Fruit fly (Drosophila melanogaster) whole organism, prepupa: ENCODE results near the gene CG14042.
A peak's percentile ranks its signal among the peaks of the same experiment; 100 is the strongest.

Experiments
- Blimp-1 ChIP-seq: fragments of 200-800 bp; sonication (Bioruptor generic); optimal IDR thresholded peaks from 3 replicates; lab custom pipeline; 2017; ENCODE audit warnings: missing biosample characterization, missing genetic modification characterization, mild to moderate bottlenecking, moderate library complexity, missing genetic modification reagents
- CG10631 ChIP-seq: fragments of 200-800 bp; sonication (Bioruptor generic); optimal IDR thresholded peaks from 2 replicates; lab custom pipeline; 2016; ENCODE audit warnings: missing biosample characterization, missing genetic modification characterization
- CG11294 ChIP-seq: fragments of 200-800 bp; sonication (Bioruptor generic); IDR thresholded peaks from 2 replicates; pipeline ENCODE4 v1.3.6; 2022; ENCODE audit warnings: missing biosample characterization, missing genetic modification characterization
- CG11762 ChIP-seq: fragments of 200-800 bp; sonication (Bioruptor generic); optimal IDR thresholded peaks from 3 replicates; lab custom pipeline; 2016; ENCODE audit warnings: missing biosample characterization, missing genetic modification characterization; ENCODE audit not compliant: insufficient read depth
- CG11902 ChIP-seq: fragments of 200-800 bp; sonication (Bioruptor generic); optimal IDR thresholded peaks from 3 replicates; lab custom pipeline; 2016; ENCODE audit warnings: missing biosample characterization, missing genetic modification characterization
- CG15336 ChIP-seq: fragments of 200-800 bp; sonication (Bioruptor generic); IDR thresholded peaks from 2 replicates; pipeline ENCODE4 v1.3.6; 2022; ENCODE audit warnings: missing biosample characterization, missing genetic modification characterization
- CG16779 ChIP-seq: fragments of 200-800 bp; sonication (Bioruptor generic); optimal IDR thresholded peaks from 3 replicates; lab custom pipeline; 2017; ENCODE audit warnings: missing biosample characterization, mild to moderate bottlenecking, missing genetic modification characterization
- CG3032 ChIP-seq: fragments of 200-800 bp; optimal IDR thresholded peaks from 2 replicates; lab custom pipeline; 2019; ENCODE audit warnings: missing biosample characterization, mild to moderate bottlenecking, missing genetic modification characterization, moderate library complexity
- CG31627 ChIP-seq: fragments of 200-800 bp; sonication (Bioruptor generic); optimal IDR thresholded peaks from 3 replicates; lab custom pipeline; 2016; ENCODE audit warnings: missing biosample characterization, missing genetic modification characterization
- CG32006 ChIP-seq: fragments of 200-800 bp; sonication (Bioruptor generic); optimal IDR thresholded peaks from 3 replicates; lab custom pipeline; 2017; ENCODE audit warnings: missing biosample characterization, mild to moderate bottlenecking, missing genetic modification characterization
- CG34406 ChIP-seq: fragments of 200-800 bp; sonication (Bioruptor generic); optimal IDR thresholded peaks from 3 replicates; lab custom pipeline; 2016; ENCODE audit warnings: missing biosample characterization, missing genetic modification characterization
- CG6163 ChIP-seq: fragments of 200-800 bp; sonication (Bioruptor generic); IDR thresholded peaks from 3 replicates; pipeline ENCODE4 v1.3.6; 2022; ENCODE audit warnings: missing biosample characterization, missing genetic modification characterization
- CG6276 ChIP-seq: fragments of 200-800 bp; sonication (Bioruptor generic); optimal IDR thresholded peaks from 2 replicates; lab custom pipeline; 2017; ENCODE audit warnings: missing biosample characterization, mild to moderate bottlenecking, missing genetic modification characterization
- CG6792 ChIP-seq: fragments of 200-800 bp; sonication (Bioruptor generic); optimal IDR thresholded peaks from 3 replicates; lab custom pipeline; 2016; ENCODE audit warnings: missing biosample characterization, missing genetic modification characterization
- CG6808 ChIP-seq: fragments of 200-800 bp; sonication (Bioruptor generic); optimal IDR thresholded peaks from 3 replicates; lab custom pipeline; 2017; ENCODE audit warnings: missing biosample characterization, missing genetic modification characterization, mild to moderate bottlenecking, moderate library complexity, missing genetic modification reagents
- CG6854 ChIP-seq: fragments of 200-800 bp; sonication (Bioruptor generic); optimal IDR thresholded peaks from 2 replicates; lab custom pipeline; 2017; ENCODE audit warnings: missing biosample characterization, mild to moderate bottlenecking, missing genetic modification characterization
- CG7368 ChIP-seq: fragments of 200-800 bp; sonication (Bioruptor generic); optimal IDR thresholded peaks from 3 replicates; lab custom pipeline; 2016; ENCODE audit warnings: missing biosample characterization, missing genetic modification characterization
- CG8632 ChIP-seq: fragments of 200-800 bp; sonication (Bioruptor generic); optimal IDR thresholded peaks from 3 replicates; lab custom pipeline; 2016; ENCODE audit warnings: missing biosample characterization, missing genetic modification characterization
- CG9139 ChIP-seq: fragments of 200-800 bp; sonication (Bioruptor generic); optimal IDR thresholded peaks from 3 replicates; lab custom pipeline; 2017; ENCODE audit warnings: missing biosample characterization, mild to moderate bottlenecking, missing genetic modification characterization
- Eip78C ChIP-seq: fragments of 200-800 bp; sonication (Bioruptor generic); peaks from one replicate; lab custom pipeline; 2016; ENCODE audit warnings: missing biosample characterization, missing genetic modification characterization
- Ets21C ChIP-seq: fragments of 200-800 bp; sonication (Bioruptor generic); optimal IDR thresholded peaks from 3 replicates; lab custom pipeline; 2016; ENCODE audit warnings: missing biosample characterization, missing genetic modification characterization
- Ets96B ChIP-seq: fragments of 200-800 bp; optimal IDR thresholded peaks from 2 replicates; lab custom pipeline; 2019; ENCODE audit warnings: missing biosample characterization, mild to moderate bottlenecking, missing genetic modification characterization, moderate library complexity
- Gug ChIP-seq: fragments of 200-800 bp; sonication (Bioruptor generic); IDR thresholded peaks from 2 replicates; pipeline ENCODE4 v1.3.6; 2022; ENCODE audit warnings: missing biosample characterization, missing genetic modification characterization
- Hr38 ChIP-seq: sonication (Bioruptor generic); optimal IDR thresholded peaks from 2 replicates; lab custom pipeline; 2016; ENCODE audit warnings: missing biosample characterization, missing genetic modification characterization
- Hr39 ChIP-seq: fragments of 200-800 bp; sonication (Bioruptor generic); optimal IDR thresholded peaks from 2 replicates; lab custom pipeline; 2016; ENCODE audit warnings: missing biosample characterization, missing genetic modification characterization
- Hr4 ChIP-seq: fragments of 200-800 bp; sonication (Bioruptor generic); optimal IDR thresholded peaks from 3 replicates; lab custom pipeline; 2016; ENCODE audit warnings: missing biosample characterization, missing genetic modification characterization
- Lpt ChIP-seq: fragments of 200-800 bp; sonication (Bioruptor generic); optimal IDR thresholded peaks from 3 replicates; lab custom pipeline; 2016; ENCODE audit warnings: missing biosample characterization, missing genetic modification characterization
- Met ChIP-seq: fragments of 200-800 bp; sonication (Bioruptor generic); optimal IDR thresholded peaks from 3 replicates; lab custom pipeline; 2016; ENCODE audit warnings: missing biosample characterization, missing genetic modification characterization
- OdsH ChIP-seq: fragments of 200-800 bp; sonication (Bioruptor generic); optimal IDR thresholded peaks from 3 replicates; lab custom pipeline; 2016; ENCODE audit warnings: missing biosample characterization, missing genetic modification characterization
- Sox102F ChIP-seq: fragments of 200-800 bp; sonication (Bioruptor generic); optimal IDR thresholded peaks from 2 replicates; lab custom pipeline; 2016; ENCODE audit warnings: missing biosample characterization, mild to moderate bottlenecking, missing genetic modification characterization
- Sox14 ChIP-seq: fragments of 200-800 bp; sonication (Bioruptor generic); optimal IDR thresholded peaks from 3 replicates; lab custom pipeline; 2016; ENCODE audit warnings: missing biosample characterization, missing genetic modification characterization
- acj6 ChIP-seq: fragments of 200-800 bp; sonication (Bioruptor generic); optimal IDR thresholded peaks from 3 replicates; lab custom pipeline; 2016; ENCODE audit warnings: missing biosample characterization, missing genetic modification characterization
- cyc ChIP-seq: fragments of 200-800 bp; sonication (Bioruptor generic); optimal IDR thresholded peaks from 3 replicates; lab custom pipeline; 2016; ENCODE audit warnings: missing biosample characterization, missing genetic modification characterization
- dac ChIP-seq: fragments of 200-800 bp; sonication (Bioruptor generic); optimal IDR thresholded peaks from 2 replicates; lab custom pipeline; 2017; ENCODE audit warnings: missing biosample characterization, mild to moderate bottlenecking, missing genetic modification characterization
- dsx ChIP-seq: fragments of 200-800 bp; optimal IDR thresholded peaks from 3 replicates; lab custom pipeline; 2019; ENCODE audit warnings: missing biosample characterization, mild to moderate bottlenecking, missing genetic modification characterization, moderate library complexity; ENCODE audit not compliant: poor library complexity, severe bottlenecking
- eg ChIP-seq: fragments of 200-800 bp; sonication (Bioruptor generic); IDR thresholded peaks from 3 replicates; pipeline ENCODE4 v1.3.6; 2022; ENCODE audit warnings: missing biosample characterization, missing genetic modification characterization
- esn ChIP-seq: fragments of 200-800 bp; sonication (Bioruptor generic); optimal IDR thresholded peaks from 2 replicates; lab custom pipeline; 2016; ENCODE audit warnings: missing biosample characterization, mild to moderate bottlenecking, missing genetic modification characterization, moderate library complexity
- fd59A ChIP-seq: fragments of 200-800 bp; sonication (Bioruptor generic); optimal IDR thresholded peaks from 2 replicates; lab custom pipeline; 2017; ENCODE audit warnings: missing biosample characterization, mild to moderate bottlenecking, missing genetic modification characterization, missing genetic modification reagents
- fkh ChIP-seq: fragments of 200-800 bp; sonication (Bioruptor generic); optimal IDR thresholded peaks from 3 replicates; lab custom pipeline; 2017; ENCODE audit warnings: missing biosample characterization, mild to moderate bottlenecking, missing genetic modification characterization, moderate library complexity
- lz ChIP-seq: fragments of 200-800 bp; sonication (Bioruptor generic); optimal IDR thresholded peaks from 3 replicates; lab custom pipeline; 2016; ENCODE audit warnings: missing biosample characterization, missing genetic modification characterization
- net ChIP-seq: fragments of 200-800 bp; sonication (Bioruptor generic); optimal IDR thresholded peaks from 3 replicates; lab custom pipeline; 2016; ENCODE audit warnings: missing biosample characterization, missing genetic modification characterization
- pdm3 ChIP-seq: fragments of 200-800 bp; sonication (Bioruptor generic); optimal IDR thresholded peaks from 3 replicates; lab custom pipeline; 2016; ENCODE audit warnings: missing biosample characterization, missing genetic modification characterization
- salr ChIP-seq, 2 experiments: fragments of 200-800 bp; sonication (Bioruptor generic); optimal IDR thresholded peaks; 3 replicates each; lab custom pipeline; 2016 to 2018; ENCODE audit warnings: missing biosample characterization in 2 of 2, missing genetic modification characterization in 2 of 2, mild to moderate bottlenecking in 1 of 2
- spab ChIP-seq: fragments of 200-800 bp; sonication (Bioruptor generic); optimal IDR thresholded peaks from 2 replicates; lab custom pipeline; 2017; ENCODE audit warnings: missing biosample characterization, mild to moderate bottlenecking, missing genetic modification characterization, missing genetic modification reagents
- svp ChIP-seq: fragments of 200-800 bp; sonication (Bioruptor generic); peaks from one replicate; lab custom pipeline; 2016; ENCODE audit warnings: missing biosample characterization, missing genetic modification characterization
- topi ChIP-seq: fragments of 200-800 bp; sonication (Bioruptor generic); optimal IDR thresholded peaks from 3 replicates; lab custom pipeline; 2016; ENCODE audit warnings: missing biosample characterization, missing genetic modification characterization
- vri ChIP-seq: fragments of 200-800 bp; sonication (Bioruptor generic); optimal IDR thresholded peaks from 3 replicates; lab custom pipeline; 2016; ENCODE audit warnings: missing biosample characterization, mild to moderate bottlenecking, missing genetic modification characterization

Gene CG14042

dm6 chr2L:5084586-5085257 lies 47.2 kb downstream of the CG14042 start (continued):
- peak; percentile 20 for TF ChIP-seq CG32006 (GFP tag; lab: Kevin White, UChicago)
- TF ChIP-seq acj6 (GFP tag; lab: Kevin White, UChicago) = no peak
- TF ChIP-seq topi (GFP tag; lab: Kevin White, UChicago) = peak; percentile 24
- peak; percentile 33 for TF ChIP-seq Sox14 (GFP tag; lab: Kevin White, UChicago)
- no peak for TF ChIP-seq CG11762 (GFP tag; lab: Kevin White, UChicago)
- no peak for TF ChIP-seq Ets96B (tag; lab: Kevin White, UChicago)
- no peak for TF ChIP-seq CG6854 (GFP tag; lab: Kevin White, UChicago)
- no peak for TF ChIP-seq cyc
- no peak for TF ChIP-seq CG6808 (GFP tag; lab: Kevin White, UChicago)
- no peak for TF ChIP-seq OdsH
- TF ChIP-seq Hr39 (GFP tag; lab: Kevin White, UChicago) = no peak
- TF ChIP-seq CG7368 (GFP tag; lab: Kevin White, UChicago) = no peak
- TF ChIP-seq CG34406 (GFP tag; lab: Kevin White, UChicago) = no peak
- TF ChIP-seq spab = no peak
- TF ChIP-seq Eip78C (GFP tag; lab: Kevin White, UChicago) = peak; percentile 29
- TF ChIP-seq dsx (GFP tag; lab: Kevin White, UChicago) = no peak
- TF ChIP-seq CG3032 (tag; lab: Kevin White, UChicago) = no peak
- TF ChIP-seq CG11902 (GFP tag; lab: Kevin White, UChicago) = no peak
- TF ChIP-seq fd59A = no peak
- TF ChIP-seq net (GFP tag; lab: Kevin White, UChicago) = no peak
- TF ChIP-seq CG31627 (GFP tag; lab: Kevin White, UChicago) = peak; percentile 28

DNA sequence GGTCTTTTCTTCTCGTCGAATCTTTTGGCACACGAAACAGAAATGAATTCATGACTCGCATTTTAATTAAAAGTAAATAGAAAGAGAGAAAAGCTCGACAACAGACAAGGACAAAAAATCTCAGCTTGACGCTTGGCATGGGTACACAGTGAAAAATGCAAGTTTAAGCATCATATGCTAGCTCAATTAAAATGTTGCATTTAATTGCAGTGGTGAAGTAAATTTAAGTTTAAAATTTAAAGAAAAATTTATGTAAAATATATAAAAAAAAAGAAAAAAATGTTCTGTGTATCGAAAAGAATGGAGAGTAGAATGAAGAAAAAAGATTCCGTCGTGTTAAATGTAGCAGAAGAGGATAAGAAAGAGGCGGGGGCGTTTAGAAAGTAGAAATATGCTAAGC lies 48.1 kb downstream of the CG14042 start:
- TF ChIP-seq vri (GFP tag; lab: Kevin White, UChicago) = no peak
- TF ChIP-seq Hr39 (GFP tag; lab: Kevin White, UChicago) = peak; percentile 14
- no peak for TF ChIP-seq Gug (GFP tag; lab: Robert Waterston, UW)
- no peak for TF ChIP-seq Hr38 (GFP tag; lab: Kevin White, UChicago)
- peak; percentile 47; the same call in 2 of the 3 replicates for TF ChIP-seq CG6163 (GFP tag; lab: Robert Waterston, UW)
- peak; percentile 37 for TF ChIP-seq CG34406 (GFP tag; lab: Kevin White, UChicago)
- peak in 1 of 2 experiments; percentile 9 for TF ChIP-seq salr (GFP tag; optimal IDR thresholded peaks at IDR 0.05; lab: Kevin White, UChicago)
- peak; percentile 34 for TF ChIP-seq cyc
- TF ChIP-seq CG9139 (GFP tag; lab: Kevin White, UChicago) = no peak
- TF ChIP-seq topi (GFP tag; lab: Kevin White, UChicago) = peak; percentile 31
- TF ChIP-seq Blimp-1 (GFP tag; lab: Kevin White, UChicago) = no peak
- no peak for TF ChIP-seq CG6854 (GFP tag; lab: Kevin White, UChicago)
- no peak for TF ChIP-seq fkh (GFP tag; lab: Kevin White, UChicago)
- TF ChIP-seq CG16779 (tag; lab: Kevin White, UChicago) = no peak
- peak; percentile 43 for TF ChIP-seq Met (GFP tag; lab: Kevin White, UChicago)
- no peak for TF ChIP-seq CG7368 (GFP tag; lab: Kevin White, UChicago)
- peak; percentile 11 for TF ChIP-seq CG6276 (GFP tag; lab: Kevin White, UChicago)
- TF ChIP-seq Ets96B (tag; lab: Kevin White, UChicago) = peak; percentile 13
- TF ChIP-seq pdm3 (GFP tag; lab: Kevin White, UChicago) = peak; percentile 32
- TF ChIP-seq CG11294 = peak; percentile 19; the same call in 1 of the 2 replicates
- TF ChIP-seq OdsH = peak; percentile 31
- no peak for TF ChIP-seq Ets21C (GFP tag; lab: Kevin White, UChicago)
- no peak for TF ChIP-seq net (GFP tag; lab: Kevin White, UChicago)
- TF ChIP-seq eg (GFP tag; lab: Robert Waterston, UW) = 0 out of 3 replicates have a peak, but pooled peaks have one; percentile 50
- peak; percentile 18 for TF ChIP-seq Sox102F
- peak; percentile 7 for TF ChIP-seq lz (GFP tag; lab: Kevin White, UChicago)
- no peak for TF ChIP-seq Lpt (GFP tag; lab: Kevin White, UChicago)
- no peak for TF ChIP-seq dac (GFP tag; lab: Kevin White, UChicago)
- peak; percentile 51 for TF ChIP-seq Hr4 (GFP tag; lab: Kevin White, UChicago)
- TF ChIP-seq CG31627 (GFP tag; lab: Kevin White, UChicago) = peak; percentile 20
- TF ChIP-seq esn (GFP tag; lab: Kevin White, UChicago) = peak; percentile 49
- no peak for TF ChIP-seq CG6792 (GFP tag; lab: Kevin White, UChicago)
- TF ChIP-seq CG15336 = peak; percentile 79
- TF ChIP-seq Sox14 (GFP tag; lab: Kevin White, UChicago) = no peak
- TF ChIP-seq Eip78C (GFP tag; lab: Kevin White, UChicago) = peak; percentile 57
- peak; percentile 35 for TF ChIP-seq CG10631
- TF ChIP-seq CG8632 (GFP tag; lab: Kevin White, UChicago) = peak; percentile 45
- peak; percentile 73 for TF ChIP-seq svp (GFP tag; lab: Kevin White, UChicago)
